Worm (Caenorhabditis elegans): ENCODE measurements around the gene K11D12.8.

The K11D12.8 gene

DNA sequence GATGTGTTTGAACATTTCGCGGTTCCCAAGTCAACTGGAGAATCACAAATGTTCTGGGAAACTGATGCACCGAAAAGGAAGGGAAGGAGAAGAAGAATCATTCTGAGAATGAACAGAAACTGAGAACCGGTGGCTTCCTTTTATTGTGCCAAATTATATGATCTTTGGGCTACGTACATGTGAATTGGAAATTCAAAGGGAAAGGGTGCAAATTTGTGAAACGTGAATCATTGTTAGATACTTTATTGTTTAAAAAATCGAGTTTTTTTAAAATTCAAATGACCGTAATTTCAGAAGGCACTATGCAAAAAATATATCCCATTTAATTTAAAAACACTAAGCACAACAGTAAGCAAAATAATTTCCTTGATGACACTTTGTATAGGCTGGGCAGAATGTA, 5.7 kb downstream of the K11D12.8 start, which contains the start of gene K11D12.6:
TSS of gene K11D12.6 (minus strand) at position 101 of the 400 bp plus-strand sequence.
- TF ChIP-seq aly-1 (tag; optimal IDR thresholded peaks at IDR 0.05), result no peak
- TF ChIP-seq flt-1 (GFP tag; IDR thresholded peaks at IDR 0.05), result no peak
- no peak for TF ChIP-seq ceh-36 (tag; optimal IDR thresholded peaks at IDR 0.05)
- no peak for TF ChIP-seq hnd-1 (tag; optimal IDR thresholded peaks at IDR 0.05)
- no peak for TF ChIP-seq scrt-1 (GFP tag; IDR thresholded peaks at IDR 0.05)
- TF ChIP-seq pes-1 (GFP tag; IDR thresholded peaks at IDR 0.05), result no peak
- no peak for TF ChIP-seq tbx-37 (GFP tag; conservative IDR thresholded peaks at IDR 0.05)
- TF ChIP-seq hmbx-1 (tag; optimal IDR thresholded peaks at IDR 0.05), result no peak
- TF ChIP-seq ceh-13 (GFP tag; optimal IDR thresholded peaks at IDR 0.05), result no peak
- TF ChIP-seq sea-1 (GFP tag; conservative IDR thresholded peaks at IDR 0.05), result no peak
- TF ChIP-seq tbx-11 (GFP tag; IDR thresholded peaks at IDR 0.05), result no peak
- TF ChIP-seq tra-4 (tag; optimal IDR thresholded peaks at IDR 0.05), result no peak
- no peak for TF ChIP-seq hmg-4 (GFP tag; optimal IDR thresholded peaks at IDR 0.05)
- no peak for TF ChIP-seq ets-7 (tag; optimal IDR thresholded peaks at IDR 0.05)
- no peak for TF ChIP-seq ama-1 (optimal IDR thresholded peaks at IDR 0.05)
- TF ChIP-seq B0310.2 (tag; optimal IDR thresholded peaks at IDR 0.05), result no peak
- no peak for TF ChIP-seq F13C5.2 (tag; optimal IDR thresholded peaks at IDR 0.05)

DNA sequence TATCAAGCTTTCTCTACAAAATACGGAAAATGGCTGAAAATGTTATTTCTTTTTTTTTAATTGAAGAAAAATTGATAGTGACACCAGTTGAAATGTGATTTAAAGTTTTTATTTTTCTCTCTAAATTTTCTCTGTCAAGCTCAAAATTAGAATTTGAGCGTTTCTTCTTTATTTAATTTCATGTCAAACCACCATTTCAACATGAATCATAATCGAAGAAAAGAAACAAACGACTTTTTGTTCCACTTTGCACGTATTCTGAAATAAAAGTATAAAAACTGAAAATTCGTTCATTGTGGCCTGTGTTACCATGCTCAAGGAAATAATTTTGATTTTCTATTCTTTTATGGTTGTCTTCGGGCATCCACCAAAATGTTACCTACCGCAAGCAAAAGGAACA, 7.7 kb downstream of the K11D12.8 start, which contains the start of gene K11D12.13:
TSS of gene K11D12.13 (plus strand) at position 301 of the 400 bp plus-strand sequence.
- TF ChIP-seq ceh-36 (tag; optimal IDR thresholded peaks at IDR 0.05) (no peak), scrt-1 (GFP tag; IDR thresholded peaks at IDR 0.05) (no peak)

DNA sequence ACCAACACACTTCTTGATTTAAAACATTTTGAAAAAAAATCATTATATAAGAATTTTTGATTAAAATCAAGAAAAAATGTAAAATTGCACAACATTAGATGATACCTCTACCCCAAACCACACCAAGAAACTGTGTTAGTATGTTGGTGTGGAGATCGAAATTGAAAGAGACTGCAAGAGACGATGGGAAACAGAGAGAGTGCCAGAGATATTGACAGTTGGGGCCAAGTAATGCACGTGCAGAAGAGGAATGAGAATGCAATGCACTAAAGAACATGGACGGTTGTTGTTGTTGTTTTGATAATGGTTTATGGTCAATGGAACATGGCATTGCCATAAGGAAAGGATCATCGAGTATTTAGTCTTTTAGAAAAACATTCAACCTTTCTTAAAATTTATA, 8.6 kb downstream of the K11D12.8 start:
- TF ChIP-seq scrt-1 (GFP tag; IDR thresholded peaks at IDR 0.05) (no peak), ama-1 (optimal IDR thresholded peaks at IDR 0.05) (no peak), hnd-1 (tag; optimal IDR thresholded peaks at IDR 0.05) (no peak), aly-1 (tag; optimal IDR thresholded peaks at IDR 0.05) (no peak), F13C5.2 (tag; optimal IDR thresholded peaks at IDR 0.05) (no peak), ets-7 (tag; optimal IDR thresholded peaks at IDR 0.05) (no peak), tbx-11 (GFP tag; IDR thresholded peaks at IDR 0.05) (no peak), sea-1 (GFP tag; conservative IDR thresholded peaks at IDR 0.05) (no peak), ceh-13 (GFP tag; optimal IDR thresholded peaks at IDR 0.05) (no peak), hmbx-1 (tag; optimal IDR thresholded peaks at IDR 0.05) (no peak), hmg-4 (GFP tag; optimal IDR thresholded peaks at IDR 0.05) (no peak), tra-4 (tag; optimal IDR thresholded peaks at IDR 0.05) (no peak), B0310.2 (tag; optimal IDR thresholded peaks at IDR 0.05) (no peak), ceh-36 (tag; optimal IDR thresholded peaks at IDR 0.05) (no peak), flt-1 (GFP tag; IDR thresholded peaks at IDR 0.05) (no peak), tbx-37 (GFP tag; conservative IDR thresholded peaks at IDR 0.05) (no peak)

DNA sequence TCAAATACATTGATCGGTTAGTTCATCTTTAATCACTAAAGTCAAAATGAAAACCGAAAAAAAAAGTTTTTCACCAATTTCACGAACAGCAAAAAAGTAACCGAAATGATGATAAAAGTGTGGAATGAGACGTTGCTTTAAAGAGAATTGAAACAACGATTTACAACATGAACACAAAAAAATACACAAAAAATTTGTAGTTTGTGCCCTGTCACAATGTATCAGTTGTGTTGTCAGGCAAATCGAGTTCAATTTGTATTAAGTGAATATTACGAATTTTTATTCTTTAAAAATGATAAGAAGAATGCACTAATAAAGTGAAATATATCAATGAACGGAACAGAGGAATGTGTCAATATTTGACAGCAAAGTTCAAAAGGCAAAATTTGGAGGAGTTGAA, 9.0 kb downstream of the K11D12.8 start:
- TF ChIP-seq hmg-4 (GFP tag; optimal IDR thresholded peaks at IDR 0.05) (no peak), tra-4 (tag; optimal IDR thresholded peaks at IDR 0.05) (no peak)

DNA sequence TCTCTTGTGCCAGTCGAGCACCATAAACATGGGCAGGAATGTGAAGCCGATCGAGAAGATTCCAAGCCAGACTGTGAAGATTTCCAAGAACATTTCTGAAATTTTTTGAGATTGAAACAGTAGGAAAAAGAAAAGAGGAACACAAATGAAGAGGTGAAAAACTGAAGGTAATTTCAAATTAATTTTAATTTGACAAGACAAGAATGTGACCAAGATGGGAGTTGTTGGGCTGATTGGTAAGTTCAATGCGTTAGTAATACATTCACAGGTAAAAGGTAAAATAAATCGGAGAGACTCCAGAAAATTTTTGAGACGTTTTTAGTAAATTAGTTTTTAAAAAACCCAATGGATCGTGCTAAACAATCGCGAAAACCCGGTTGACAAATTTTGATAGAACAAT, 10.1 kb downstream of the K11D12.8 start, which contains the start of gene swt-7:
TSS of gene swt-7 (minus strand) at position 101 of the 400 bp plus-strand sequence.
- TF ChIP-seq hnd-1 (tag; optimal IDR thresholded peaks at IDR 0.05), result no peak
- TF ChIP-seq tbx-11 (GFP tag; IDR thresholded peaks at IDR 0.05), result no peak
- no peak for TF ChIP-seq ets-7 (tag; optimal IDR thresholded peaks at IDR 0.05)
- TF ChIP-seq aly-1 (tag; optimal IDR thresholded peaks at IDR 0.05), result no peak
- no peak for TF ChIP-seq sea-1 (GFP tag; conservative IDR thresholded peaks at IDR 0.05)
- TF ChIP-seq ceh-13 (GFP tag; optimal IDR thresholded peaks at IDR 0.05), result no peak
- no peak for TF ChIP-seq ama-1 (optimal IDR thresholded peaks at IDR 0.05)
- no peak for TF ChIP-seq F13C5.2 (tag; optimal IDR thresholded peaks at IDR 0.05)
- no peak for TF ChIP-seq tbx-37 (GFP tag; conservative IDR thresholded peaks at IDR 0.05)
- TF ChIP-seq tra-4 (tag; optimal IDR thresholded peaks at IDR 0.05), result no peak
- TF ChIP-seq scrt-1 (GFP tag; IDR thresholded peaks at IDR 0.05), result no peak
- no peak for TF ChIP-seq ceh-36 (tag; optimal IDR thresholded peaks at IDR 0.05)
- no peak for TF ChIP-seq flt-1 (GFP tag; IDR thresholded peaks at IDR 0.05)
- TF ChIP-seq hmg-4 (GFP tag; optimal IDR thresholded peaks at IDR 0.05), result no peak
- TF ChIP-seq hmbx-1 (tag; optimal IDR thresholded peaks at IDR 0.05), result no peak
- TF ChIP-seq B0310.2 (tag; optimal IDR thresholded peaks at IDR 0.05), result no peak
- no peak for TF ChIP-seq pes-1 (GFP tag; IDR thresholded peaks at IDR 0.05)

DNA sequence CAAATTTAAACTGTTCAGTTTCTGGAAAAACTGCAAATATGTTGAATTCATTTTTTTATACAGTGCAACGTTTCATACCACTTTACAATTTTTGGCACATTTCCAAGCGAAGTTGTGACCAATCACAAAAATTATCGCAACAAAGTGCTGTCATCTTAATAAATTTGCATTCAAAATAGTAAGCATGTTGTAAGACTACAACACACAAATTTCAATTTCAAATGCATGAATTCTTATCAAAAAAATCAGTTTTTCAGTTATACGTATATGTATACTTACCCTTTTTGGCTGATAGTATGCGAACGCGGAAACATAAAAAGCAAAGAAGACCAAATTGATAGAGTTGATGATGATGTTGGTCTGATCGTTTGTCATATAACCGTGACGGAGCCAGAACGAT, 10.6 kb downstream of the K11D12.8 start:
- TF ChIP-seq hmbx-1 (tag; optimal IDR thresholded peaks at IDR 0.05) (no peak), sea-1 (GFP tag; conservative IDR thresholded peaks at IDR 0.05) (no peak), tbx-37 (GFP tag; conservative IDR thresholded peaks at IDR 0.05) (no peak), scrt-1 (GFP tag; IDR thresholded peaks at IDR 0.05) (no peak), F13C5.2 (tag; optimal IDR thresholded peaks at IDR 0.05) (no peak), B0310.2 (tag; optimal IDR thresholded peaks at IDR 0.05) (no peak), flt-1 (GFP tag; IDR thresholded peaks at IDR 0.05) (no peak), ceh-13 (GFP tag; optimal IDR thresholded peaks at IDR 0.05) (no peak), hnd-1 (tag; optimal IDR thresholded peaks at IDR 0.05) (no peak), ceh-36 (tag; optimal IDR thresholded peaks at IDR 0.05) (no peak), aly-1 (tag; optimal IDR thresholded peaks at IDR 0.05) (no peak), ama-1 (optimal IDR thresholded peaks at IDR 0.05) (no peak)

DNA sequence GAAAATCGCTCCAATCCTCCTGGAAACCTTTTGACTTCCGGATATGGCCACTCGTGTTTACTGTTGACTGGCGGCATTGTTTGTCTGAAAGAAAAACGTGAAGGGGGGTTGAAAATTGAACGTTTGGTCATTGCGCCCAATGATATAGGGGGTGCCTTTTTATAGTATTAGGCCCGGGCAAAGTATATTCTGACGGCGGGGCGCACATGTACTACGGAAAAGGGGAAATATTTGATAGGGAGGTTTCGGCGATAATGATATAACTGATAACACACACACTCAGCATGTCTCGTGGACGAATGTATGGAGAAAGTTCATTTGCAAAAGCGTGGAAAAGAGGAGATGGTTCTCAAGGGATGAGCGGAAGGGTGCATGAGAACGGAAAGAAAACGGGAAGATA, 13.2 kb downstream of the K11D12.8 start, which contains the start of gene cpt-4:
TSS of gene cpt-4 (minus strand) at position 84 of the 400 bp plus-strand sequence.
- TF ChIP-seq aly-1 (tag; optimal IDR thresholded peaks at IDR 0.05) (no peak), ceh-36 (tag; optimal IDR thresholded peaks at IDR 0.05) (no peak), ets-7 (tag; optimal IDR thresholded peaks at IDR 0.05) (no peak), ceh-13 (GFP tag; optimal IDR thresholded peaks at IDR 0.05) (no peak), ama-1 (optimal IDR thresholded peaks at IDR 0.05) (no peak), flt-1 (GFP tag; IDR thresholded peaks at IDR 0.05) (no peak), hmbx-1 (tag; optimal IDR thresholded peaks at IDR 0.05) (no peak), hnd-1 (tag; optimal IDR thresholded peaks at IDR 0.05) (no peak), pes-1 (GFP tag; IDR thresholded peaks at IDR 0.05) (no peak), B0310.2 (tag; optimal IDR thresholded peaks at IDR 0.05) (no peak), hmg-4 (GFP tag; optimal IDR thresholded peaks at IDR 0.05) (no peak), F13C5.2 (tag; optimal IDR thresholded peaks at IDR 0.05) (no peak), tbx-11 (GFP tag; IDR thresholded peaks at IDR 0.05) (no peak), tbx-37 (GFP tag; conservative IDR thresholded peaks at IDR 0.05) (no peak), sea-1 (GFP tag; conservative IDR thresholded peaks at IDR 0.05) (no peak), scrt-1 (GFP tag; IDR thresholded peaks at IDR 0.05) (no peak)

Measured in whole organism, early embryonic.